Fruit fly (Drosophila melanogaster) whole organism, pupa: ENCODE results near the gene Cyp4ac3.
A peak's percentile ranks its signal among the peaks of the same experiment; 100 is the strongest.

Experiments used
- CG10348 ChIP-seq: fragments of 200-800 bp; sonication (Bioruptor generic); IDR thresholded peaks from 2 replicates; pipeline ENCODE4 v1.3.6; 2022; ENCODE audit warnings: missing biosample characterization, missing genetic modification characterization
- CG12605 ChIP-seq: fragments of 200-800 bp; sonication (Bioruptor generic); IDR thresholded peaks from 2 replicates; pipeline ENCODE4 v1.3.6; 2022; ENCODE audit warnings: missing biosample characterization, missing genetic modification characterization
- CG14655 ChIP-seq: fragments of 200-800 bp; sonication (Bioruptor generic); optimal IDR thresholded peaks from 3 replicates; lab custom pipeline; 2017; ENCODE audit warnings: mild to moderate bottlenecking, missing biosample characterization, missing genetic modification reagents, missing genetic modification characterization
- CG15710 ChIP-seq: fragments of 200-800 bp; sonication (Bioruptor generic); optimal IDR thresholded peaks from 2 replicates; lab custom pipeline; 2018; ENCODE audit warnings: missing biosample characterization, mild to moderate bottlenecking, missing genetic modification characterization, moderate library complexity
- EcR ChIP-seq: fragments of 200-800 bp; sonication (Bioruptor generic); optimal IDR thresholded peaks from 3 replicates; lab custom pipeline; 2019; ENCODE audit warnings: missing biosample characterization, missing genetic modification characterization, mild to moderate bottlenecking, moderate library complexity, missing genetic modification reagents
- Ets98B ChIP-seq: fragments of 200-800 bp; sonication (Bioruptor generic); IDR thresholded peaks from 2 replicates; pipeline ENCODE4 v1.3.6; 2022; ENCODE audit warnings: missing biosample characterization, missing genetic modification characterization
- Pif1B ChIP-seq: fragments of 200-800 bp; sonication (Bioruptor generic); optimal IDR thresholded peaks from 3 replicates; lab custom pipeline; 2016; ENCODE audit warnings: missing biosample characterization, missing genetic modification characterization
- fd96Ca ChIP-seq: fragments of 200-800 bp; sonication (Bioruptor generic); IDR thresholded peaks from 3 replicates; pipeline ENCODE4 v1.3.6; 2022; ENCODE audit warnings: missing biosample characterization, missing genetic modification characterization
- gl ChIP-seq: fragments of 200-800 bp; sonication (Bioruptor generic); optimal IDR thresholded peaks from 2 replicates; lab custom pipeline; 2018; ENCODE audit warnings: missing biosample characterization, mild to moderate bottlenecking, missing genetic modification characterization

dm6 chr2L:5302284-5302683 lies 34.0 kb downstream of the Cyp4ac3 start:
- TF ChIP-seq CG14655 = peak; percentile 3
- TF ChIP-seq CG15710 (tag; lab: Kevin White, UChicago) = peak; percentile 37
- no peak for TF ChIP-seq CG10348 (GFP tag; lab: Robert Waterston, UW)
- TF ChIP-seq CG12605 (GFP tag; lab: Robert Waterston, UW) = no peak
- no peak; the same call in 1 of the 2 replicates for TF ChIP-seq Ets98B (GFP tag; lab: Robert Waterston, UW)
- no peak for TF ChIP-seq gl
- no peak for TF ChIP-seq fd96Ca (GFP tag; lab: Robert Waterston, UW)
- TF ChIP-seq Pif1B (GFP tag; lab: Kevin White, UChicago) = peak; percentile 5
- no peak for TF ChIP-seq EcR
